Worm (Caenorhabditis elegans): ENCODE results near the gene W02D7.5.

DNA sequence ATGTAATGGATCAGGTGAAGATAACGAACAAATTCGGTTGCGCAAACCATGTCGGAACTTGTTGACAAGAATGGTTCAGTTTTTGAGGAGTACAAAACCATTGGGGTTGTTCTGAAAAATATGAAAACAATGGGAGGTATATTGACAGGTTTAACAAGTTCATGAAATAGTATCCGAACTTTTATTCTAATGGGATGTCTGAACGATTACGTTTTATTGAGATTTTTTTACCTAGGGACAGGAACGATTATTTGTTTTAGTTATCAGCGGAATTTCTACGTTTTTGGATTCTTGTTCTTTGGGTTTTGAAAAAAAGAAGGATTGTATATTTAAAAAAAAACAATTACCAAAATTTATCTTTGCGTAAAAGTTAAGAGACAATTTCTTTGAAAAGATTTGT lies 18.3 kb downstream of the W02D7.5 start, which contains the start of gene str-135:
- TF ChIP-seq snpc-4 (tag; optimal IDR thresholded peaks at IDR 0.05): no peak
- no peak for TF ChIP-seq nhr-12 (tag; optimal IDR thresholded peaks at IDR 0.05)
